Worm (Caenorhabditis elegans): ENCODE measurements around the gene srh-56.

srh-56 gene

ce11 chrV:2807760-2808159 lies 36.1 kb downstream of the srh-56 start, which contains the start of gene ketn-1:
TSS of gene ketn-1 (minus strand) at chrV:2807860.
- no peak for TF ChIP-seq atf-7 (tag; optimal IDR thresholded peaks at IDR 0.05)
- no peak for TF ChIP-seq ztf-6 (GFP tag; IDR thresholded peaks at IDR 0.05)
- TF ChIP-seq pbrm-1 (GFP tag; IDR thresholded peaks at IDR 0.05), result no peak
- no peak for TF ChIP-seq attf-3 (GFP tag; conservative IDR thresholded peaks at IDR 0.05)
- no peak for TF ChIP-seq ets-4 (GFP tag; optimal IDR thresholded peaks at IDR 0.05)
- TF ChIP-seq lin-26 (GFP tag; IDR thresholded peaks at IDR 0.05), result no peak

- TF ChIP-seq egl-18 (GFP tag; IDR thresholded peaks at IDR 0.05) (no peak), mel-28 (tag; optimal IDR thresholded peaks at IDR 0.05; ENCODE audit: borderline replicate concordance) (no peak), F49E8.2 (tag; optimal IDR thresholded peaks at IDR 0.05; ENCODE audit: insufficient read depth) (no peak), ama-1 (optimal IDR thresholded peaks at IDR 0.05) (no peak), ama-1 (GFP tag; optimal IDR thresholded peaks at IDR 0.05) (no peak), nhr-27 (tag; optimal IDR thresholded peaks at IDR 0.05) (no peak), Y53F4B.3 (GFP tag; IDR thresholded peaks at IDR 0.05) (no peak), ztf-3 (GFP tag; optimal IDR thresholded peaks at IDR 0.05) (no peak), egrh-3 (GFP tag; IDR thresholded peaks at IDR 0.05) (no peak), ccch-3 (GFP tag; optimal IDR thresholded peaks at IDR 0.05) (no peak), gei-17 (GFP tag; optimal IDR thresholded peaks at IDR 0.05) (no peak), ztf-22 (GFP tag; optimal IDR thresholded peaks at IDR 0.05) (no peak), nhr-80 (tag; optimal IDR thresholded peaks at IDR 0.05) (no peak), mcd-1 (GFP tag; IDR thresholded peaks at IDR 0.05) (no peak), mxl-1 (tag; optimal IDR thresholded peaks at IDR 0.05) (no peak), F52B5.7 (tag; optimal IDR thresholded peaks at IDR 0.05) (no peak), bed-1 (GFP tag; IDR thresholded peaks at IDR 0.05) (no peak), nhr-120 (GFP tag; IDR thresholded peaks at IDR 0.05) (no peak)
Measured at ce11 chrV:2809443-2809842, 37.8 kb downstream of the srh-56 start.

ce11 chrV:2810164-2810563 lies 38.5 kb downstream of the srh-56 start, which contains the start of gene F54E2.1:
TSS of gene F54E2.1 (plus strand) at chrV:2810398.
- TF ChIP-seq cebp-1 (GFP tag; IDR thresholded peaks at IDR 0.05) (peak; percentile 87), cebp-1 (tag; optimal IDR thresholded peaks at IDR 0.05) (no peak), ama-1 (optimal IDR thresholded peaks at IDR 0.05) (no peak), ama-1 (GFP tag; optimal IDR thresholded peaks at IDR 0.05) (no peak), nhr-80 (tag; optimal IDR thresholded peaks at IDR 0.05) (peak; percentile 82)

- no peak for TF ChIP-seq hmg-1.2 (GFP tag; IDR thresholded peaks at IDR 0.05)
- no peak for TF ChIP-seq ZK185.1 (tag; optimal IDR thresholded peaks at IDR 0.05; ENCODE audit: poor library complexity, severe bottlenecking)
- TF ChIP-seq lir-1 (GFP tag; conservative IDR thresholded peaks at IDR 0.05), result no peak
- TF ChIP-seq rcor-1 (GFP tag; IDR thresholded peaks at IDR 0.05), result no peak
- no peak for TF ChIP-seq athp-1 (tag; optimal IDR thresholded peaks at IDR 0.05)
- TF ChIP-seq Y95B8A.8 (GFP tag; IDR thresholded peaks at IDR 0.05), result no peak
- no peak for TF ChIP-seq madf-8 (GFP tag; conservative IDR thresholded peaks at IDR 0.05)
- TF ChIP-seq let-607 (tag; optimal IDR thresholded peaks at IDR 0.05), result no peak
- TF ChIP-seq B0336.3 (GFP tag; IDR thresholded peaks at IDR 0.05), result no peak
- TF ChIP-seq atf-7 (tag; optimal IDR thresholded peaks at IDR 0.05), result no peak
Measured at ce11 chrV:2813856-2814255, 42.2 kb downstream of the srh-56 start, which contains the start of gene F54E2.9. TSS of gene F54E2.9 (minus strand) at chrV:2813987.
